Worm (Caenorhabditis elegans) whole organism, mixed stage, embryonic: ENCODE data around the gene Y39E4A.1.

Source experiments
- M03D4.4 ChIP-seq: sonication (generic microtip); optimal IDR thresholded peaks from 2 replicates; lab custom pipeline; 2017; ENCODE audit warnings: mild to moderate bottlenecking, missing genetic modification characterization, missing compliant biosample characterization
- ceh-39 ChIP-seq: fragments of 150-350 bp; optimal IDR thresholded peaks from 2 replicates; lab custom pipeline; 2014; ENCODE audit warnings: missing biosample characterization, missing genetic modification characterization
- elt-1 ChIP-seq: sonication (generic microtip); optimal IDR thresholded peaks from 2 replicates; lab custom pipeline; 2017; ENCODE audit warnings: missing genetic modification characterization, mild to moderate bottlenecking, missing compliant biosample characterization, antibody characterized with exemption, moderate library complexity, borderline replicate concordance; ENCODE audit not compliant: insufficient read depth
- elt-3 ChIP-seq: fragments of 150-350 bp; optimal IDR thresholded peaks from 2 replicates; lab custom pipeline; 2014; ENCODE audit warnings: missing biosample characterization, missing genetic modification characterization
- mep-1 ChIP-seq: fragments of 150-350 bp; optimal IDR thresholded peaks from 2 replicates; lab custom pipeline; 2017; ENCODE audit warnings: missing biosample characterization, missing genetic modification reagents, missing genetic modification characterization, inconsistent platforms
- nhr-237 ChIP-seq: fragments of 150-350 bp; optimal IDR thresholded peaks from 2 replicates; lab custom pipeline; 2014; ENCODE audit warnings: missing biosample characterization, missing genetic modification characterization
- nhr-28 ChIP-seq: fragments of 150-350 bp; optimal IDR thresholded peaks from 2 replicates; lab custom pipeline; 2014; ENCODE audit warnings: missing biosample characterization, missing genetic modification characterization
- snpc-4 ChIP-seq: fragments of 150-350 bp; optimal IDR thresholded peaks from 2 replicates; lab custom pipeline; 2014; ENCODE audit warnings: missing biosample characterization, missing genetic modification characterization
- unc-39 ChIP-seq: fragments of 150-350 bp; optimal IDR thresholded peaks from 2 replicates; lab custom pipeline; 2014; ENCODE audit warnings: missing biosample characterization, missing genetic modification characterization

DNA sequence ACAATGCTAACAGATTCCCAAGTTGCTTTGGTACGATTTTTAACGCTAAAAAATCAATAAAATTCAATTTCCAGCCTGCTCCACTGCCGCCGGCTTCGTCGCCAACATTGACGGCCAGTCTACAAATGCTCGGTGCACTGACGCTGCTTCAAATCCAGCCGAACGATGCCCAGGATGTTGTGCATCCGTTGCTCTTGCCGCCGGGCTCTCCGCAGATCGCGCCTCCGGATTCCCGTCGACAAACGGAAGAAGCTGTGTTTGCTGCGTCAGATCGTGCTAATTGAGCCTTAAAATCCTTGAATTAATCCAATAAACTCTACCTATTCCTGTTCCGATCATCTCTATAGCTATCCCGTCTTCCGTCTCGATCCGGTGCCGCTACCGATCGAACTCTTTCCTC is 20.1 kb upstream of the Y39E4A.1 start:
- no peak for TF ChIP-seq nhr-28
- TF ChIP-seq unc-39 (tag; lab: Kevin White, UChicago): no peak
- TF ChIP-seq nhr-237 (tag; lab: Kevin White, UChicago): no peak
- no peak for TF ChIP-seq ceh-39
- no peak for TF ChIP-seq elt-1 (tag; lab: Kevin White, UChicago)
- TF ChIP-seq elt-3 (tag; lab: Kevin White, UChicago): no peak
- TF ChIP-seq M03D4.4 (tag; lab: Kevin White, UChicago): no peak
- no peak for TF ChIP-seq mep-1
- no peak for TF ChIP-seq snpc-4
